Worm (Caenorhabditis elegans) whole organism, L3 larva: ENCODE measurements around the gene mec-4.

Source experiments
- R02D3.7 ChIP-seq: fragments of 150-350 bp; optimal IDR thresholded peaks from 2 replicates; lab custom pipeline; 2014; ENCODE audit warnings: missing biosample characterization, missing genetic modification characterization
- ceh-9 ChIP-seq: sonication (generic microtip); optimal IDR thresholded peaks from 2 replicates; lab custom pipeline; 2018; ENCODE audit warnings: missing biosample characterization, missing genetic modification characterization
- fkh-10 ChIP-seq: sonication (generic microtip); optimal IDR thresholded peaks from 2 replicates; lab custom pipeline; 2017; ENCODE audit warnings: missing biosample characterization, missing genetic modification reagents, missing genetic modification characterization
- fos-1 ChIP-seq: fragments of 150-350 bp; optimal IDR thresholded peaks from 2 replicates; lab custom pipeline; 2014; ENCODE audit warnings: missing biosample characterization, missing genetic modification characterization
- tbx-2 ChIP-seq: sonication (generic microtip); optimal IDR thresholded peaks from 2 replicates; lab custom pipeline; 2016; ENCODE audit warnings: mild to moderate bottlenecking, missing genetic modification characterization, missing compliant biosample characterization

ce11 chrX:16772112-16772731 lies 34.7 kb downstream of the mec-4 start:
- no peak for TF ChIP-seq ceh-9 (tag; lab: Kevin White, UChicago)
- TF ChIP-seq R02D3.7 (tag; lab: Kevin White, UChicago) = no peak
- no peak for TF ChIP-seq fkh-10
- TF ChIP-seq fos-1 = no peak
- TF ChIP-seq tbx-2 (tag; lab: Kevin White, UChicago) = no peak
